Fruit fly (Drosophila melanogaster) whole organism, adult: Measurements from ENCODE around the gene CG5440.

Source experiments
- CG11617 ChIP-seq: fragments of 200-800 bp; sonication (Bioruptor generic); optimal IDR thresholded peaks from 2 replicates; lab custom pipeline; 2017; ENCODE audit warnings: mild to moderate bottlenecking, missing biosample characterization, missing genetic modification reagents, missing genetic modification characterization
- CG5204 ChIP-seq: fragments of 200-800 bp; sonication (Bioruptor generic); optimal IDR thresholded peaks from 2 replicates; lab custom pipeline; 2016; ENCODE audit warnings: missing biosample characterization, missing genetic modification characterization
- CG7045 ChIP-seq: fragments of 200-800 bp; sonication (Bioruptor generic); optimal IDR thresholded peaks from 2 replicates; lab custom pipeline; 2017; ENCODE audit warnings: missing biosample characterization, mild to moderate bottlenecking, missing genetic modification characterization
- Hr96 ChIP-seq: fragments of 200-800 bp; sonication (Bioruptor generic); optimal IDR thresholded peaks from 2 replicates; lab custom pipeline; 2016; ENCODE audit warnings: missing biosample characterization, missing genetic modification characterization

dm6 chr2L:1359690-1360089 lies 25.8 kb downstream of the CG5440 start, which contains the start of gene CG31659:
- TF ChIP-seq CG11617 (GFP tag; lab: Kevin White, UChicago) (no peak), CG7045 (GFP tag; lab: Kevin White, UChicago) (no peak), CG5204 (GFP tag; lab: Kevin White, UChicago) (no peak), Hr96 (GFP tag; lab: Kevin White, UChicago) (no peak)
